Fruit fly (Drosophila melanogaster): ENCODE data around the gene CG12204.
A peak's percentile ranks its signal among the peaks of the same experiment; 100 is the strongest.

Gene CG12204

DNA sequence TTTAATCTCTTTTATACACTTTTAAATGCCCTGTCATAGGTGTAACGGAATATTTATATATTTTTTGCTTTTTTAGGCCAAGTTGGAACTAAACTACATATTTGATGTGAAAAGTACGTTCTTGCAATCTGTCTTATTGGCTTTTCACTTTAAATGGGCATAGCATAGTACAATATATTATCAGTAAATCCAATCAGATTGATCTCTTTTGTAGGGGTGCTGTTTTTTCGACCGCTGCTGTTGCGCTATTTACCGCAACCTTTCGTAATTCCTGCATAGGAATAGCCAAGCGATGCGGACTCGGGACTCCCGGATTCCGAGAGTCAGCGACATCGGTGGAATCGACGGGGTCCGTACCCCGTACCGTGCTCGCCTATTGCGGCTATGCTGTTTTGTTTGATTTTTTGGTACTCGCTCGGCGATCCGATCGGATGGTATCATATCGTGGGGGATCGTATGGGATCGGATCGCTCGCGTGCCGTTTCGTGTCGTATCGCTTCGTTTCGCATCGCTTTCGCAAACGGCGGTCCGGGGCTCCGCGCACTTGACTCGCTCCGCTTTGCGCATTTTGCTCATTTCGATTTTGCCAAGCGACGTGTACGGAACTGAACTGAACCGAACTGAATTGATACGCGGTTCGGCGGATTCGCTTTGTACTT, 3.7 kb upstream of the CG12204 start (continued):
- TF ChIP-seq CG6276 (GFP tag; optimal IDR thresholded peaks at IDR 0.05) (peak; percentile 10), CG32006 (GFP tag; optimal IDR thresholded peaks at IDR 0.05) (peak; percentile 9), esn (GFP tag; optimal IDR thresholded peaks at IDR 0.05) (no peak), Eip78C (GFP tag) (peak; percentile 60), Hr4 (GFP tag; optimal IDR thresholded peaks at IDR 0.05) (no peak), CG11294 (GFP tag; IDR thresholded peaks at IDR 0.05) (no peak), CG34406 (GFP tag; optimal IDR thresholded peaks at IDR 0.05) (no peak), CG6792 (GFP tag; optimal IDR thresholded peaks at IDR 0.05) (no peak), CG9139 (GFP tag; optimal IDR thresholded peaks at IDR 0.05) (peak; percentile 17)

DNA sequence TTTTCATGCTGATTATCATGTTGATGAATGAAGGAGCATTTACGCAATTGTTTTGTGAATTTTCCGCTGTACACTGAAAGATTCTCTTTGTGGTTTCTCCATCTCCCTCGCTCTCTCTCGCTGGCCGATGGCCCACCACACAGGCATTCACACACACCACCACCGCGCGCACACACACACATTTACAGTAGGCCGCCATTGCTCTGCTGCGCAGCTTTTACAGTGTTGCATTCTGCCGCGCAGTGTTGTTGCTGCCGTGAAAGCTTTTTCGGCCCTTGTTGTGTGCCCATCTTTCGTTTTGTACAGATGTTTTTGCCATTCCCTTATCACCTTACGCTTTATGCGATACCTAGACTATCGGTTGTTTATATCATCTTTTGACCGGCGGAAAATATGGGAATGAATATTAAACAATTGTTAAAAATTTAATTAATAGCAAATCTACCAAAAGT, 2.6 kb upstream of the CG12204 start:
- TF ChIP-seq net (GFP tag; optimal IDR thresholded peaks at IDR 0.05) (no peak), CG31627 (GFP tag; optimal IDR thresholded peaks at IDR 0.05) (no peak), Lpt (GFP tag; optimal IDR thresholded peaks at IDR 0.05) (no peak), Hr38 (GFP tag; optimal IDR thresholded peaks at IDR 0.05) (no peak), Sox102F (GFP tag; optimal IDR thresholded peaks at IDR 0.05) (peak; percentile 14), Eip75B (GFP tag; optimal IDR thresholded peaks at IDR 0.05) (peak; percentile 10), CG10669 (GFP tag; optimal IDR thresholded peaks at IDR 0.05) (no peak), fd59A (GFP tag; optimal IDR thresholded peaks at IDR 0.05) (no peak), CG6163 (GFP tag; IDR thresholded peaks at IDR 0.05) (peak; percentile 61), Sox14 (GFP tag; optimal IDR thresholded peaks at IDR 0.05) (peak; percentile 6), CG11762 (GFP tag; optimal IDR thresholded peaks at IDR 0.05; ENCODE audit: insufficient read depth) (no peak), CG9139 (GFP tag; optimal IDR thresholded peaks at IDR 0.05) (no peak), fkh (GFP tag; optimal IDR thresholded peaks at IDR 0.05) (no peak), topi (GFP tag; optimal IDR thresholded peaks at IDR 0.05) (peak; percentile 26), CG11902 (GFP tag; optimal IDR thresholded peaks at IDR 0.05) (no peak), CG6792 (GFP tag; optimal IDR thresholded peaks at IDR 0.05) (no peak), Hr4 (GFP tag; optimal IDR thresholded peaks at IDR 0.05) (no peak), OdsH (GFP tag; optimal IDR thresholded peaks at IDR 0.05) (no peak), CG8632 (GFP tag; optimal IDR thresholded peaks at IDR 0.05) (no peak), lz (GFP tag; optimal IDR thresholded peaks at IDR 0.05) (no peak), Ets96B (tag; optimal IDR thresholded peaks at IDR 0.05) (no peak), Ets21C (GFP tag; optimal IDR thresholded peaks at IDR 0.05) (no peak), cyc (GFP tag; optimal IDR thresholded peaks at IDR 0.05) (peak; percentile 29), Gug (GFP tag; IDR thresholded peaks at IDR 0.05) (no peak), CG3032 (tag; optimal IDR thresholded peaks at IDR 0.05) (no peak), eg (GFP tag; IDR thresholded peaks at IDR 0.05) (peak; percentile 28; the same call in 1 of the 3 replicates), CG8319 (GFP tag; optimal IDR thresholded peaks at IDR 0.05) (no peak), CG10631 (GFP tag; optimal IDR thresholded peaks at IDR 0.05) (no peak), esn (GFP tag; optimal IDR thresholded peaks at IDR 0.05) (no peak), CG34406 (GFP tag; optimal IDR thresholded peaks at IDR 0.05) (no peak), CG11294 (GFP tag; IDR thresholded peaks at IDR 0.05) (no peak), salr (GFP tag; optimal IDR thresholded peaks at IDR 0.05) (no peak), fd85E (GFP tag; optimal IDR thresholded peaks at IDR 0.05) (no peak), CG8119 (GFP tag; IDR thresholded peaks at IDR 0.05) (no peak), spab (GFP tag; optimal IDR thresholded peaks at IDR 0.05) (no peak), CG6276 (GFP tag; optimal IDR thresholded peaks at IDR 0.05) (no peak), CG6808 (GFP tag; optimal IDR thresholded peaks at IDR 0.05) (no peak), CG7368 (GFP tag; optimal IDR thresholded peaks at IDR 0.05) (peak; percentile 31), CG32006 (GFP tag; optimal IDR thresholded peaks at IDR 0.05) (no peak), pdm3 (GFP tag; optimal IDR thresholded peaks at IDR 0.05) (no peak), Hr39 (GFP tag; optimal IDR thresholded peaks at IDR 0.05) (peak; percentile 14), CG15336 (GFP tag; IDR thresholded peaks at IDR 0.05) (no peak), svp (GFP tag) (peak; percentile 61), CG1621 (tag; optimal IDR thresholded peaks at IDR 0.05) (peak; percentile 32), dsx (GFP tag; optimal IDR thresholded peaks at IDR 0.05; ENCODE audit: poor library complexity, severe bottlenecking) (peak; percentile 53), Eip93F (GFP tag; optimal IDR thresholded peaks at IDR 0.05) (no peak), dac (GFP tag; optimal IDR thresholded peaks at IDR 0.05) (no peak)
